Worm (Caenorhabditis elegans) whole organism, early embryonic: ENCODE data around the gene nep-12.

Source experiments
- ama-1 ChIP-seq: fragments of 150-350 bp; optimal IDR thresholded peaks from 2 replicates; lab custom pipeline; 2014
- flt-1 ChIP-seq: fragments of 200-800 bp; sonication (Bioruptor generic); IDR thresholded peaks from 2 replicates; pipeline ENCODE4 v1.3.6; 2022; ENCODE audit warnings: missing genetic modification characterization, missing compliant biosample characterization
- hmbx-1 ChIP-seq: sonication (generic microtip); optimal IDR thresholded peaks from 2 replicates; lab custom pipeline; 2016; ENCODE audit warnings: mild to moderate bottlenecking, missing genetic modification characterization, missing compliant biosample characterization
- hmg-4 ChIP-seq: fragments of 200-800 bp; sonication (Bioruptor generic); optimal IDR thresholded peaks from 2 replicates; lab custom pipeline; 2018; ENCODE audit warnings: mild to moderate bottlenecking, missing genetic modification characterization, missing compliant biosample characterization
- pes-1 ChIP-seq: fragments of 200-800 bp; sonication (Bioruptor generic); IDR thresholded peaks from 2 replicates; pipeline ENCODE4 v1.3.6; 2022; ENCODE audit warnings: missing genetic modification reagents, missing genetic modification characterization, missing compliant biosample characterization
- scrt-1 ChIP-seq: fragments of 200-800 bp; sonication (Bioruptor generic); IDR thresholded peaks from 2 replicates; pipeline ENCODE4 v1.3.6; 2022; ENCODE audit warnings: missing genetic modification characterization, missing compliant biosample characterization

DNA sequence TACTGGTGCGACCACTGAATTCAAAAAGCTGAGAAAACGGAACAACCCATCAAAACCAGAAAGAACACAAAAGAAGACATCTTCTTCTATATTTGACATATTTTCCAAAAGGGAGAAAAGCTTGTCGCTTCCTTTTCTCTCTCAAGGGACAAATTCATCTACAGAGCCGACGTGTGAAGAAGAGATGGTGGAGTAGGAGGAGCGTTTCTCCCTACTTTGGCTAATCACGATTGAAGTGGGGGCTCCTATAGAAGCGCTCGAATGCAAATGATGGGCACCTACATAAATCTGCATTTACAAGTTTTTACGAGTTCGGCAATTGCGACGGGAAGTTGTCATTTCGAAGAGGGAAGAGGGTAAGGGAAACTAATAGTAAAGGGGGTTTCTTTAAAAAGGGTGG lies 21.9 kb upstream of the nep-12 start:
- TF ChIP-seq hmbx-1 (tag; lab: Kevin White, UChicago) (no peak), pes-1 (GFP tag; lab: Robert Waterston, UW) (no peak), hmg-4 (GFP tag; lab: Kevin White, UChicago) (no peak), ama-1 (lab: Kevin White, UChicago) (no peak), scrt-1 (GFP tag; lab: Robert Waterston, UW) (no peak), flt-1 (GFP tag; lab: Robert Waterston, UW) (no peak)
